Worm (Caenorhabditis elegans): ENCODE measurements around the gene irld-1.

ce11 chrV:4304240-4304639 is 32.3 kb upstream of the irld-1 start:
- TF ChIP-seq nhr-237 (tag; optimal IDR thresholded peaks at IDR 0.05), result no peak
- TF ChIP-seq nhr-11 (tag; optimal IDR thresholded peaks at IDR 0.05), result no peak
- no peak for TF ChIP-seq sptf-1 (tag; optimal IDR thresholded peaks at IDR 0.05)
- TF ChIP-seq zip-4 (GFP tag; optimal IDR thresholded peaks at IDR 0.05), result no peak
